Worm (Caenorhabditis elegans): ENCODE data around the gene F13A7.1.
A peak's percentile ranks its signal among the peaks of the same experiment; 100 is the strongest.

F13A7.1 gene

DNA sequence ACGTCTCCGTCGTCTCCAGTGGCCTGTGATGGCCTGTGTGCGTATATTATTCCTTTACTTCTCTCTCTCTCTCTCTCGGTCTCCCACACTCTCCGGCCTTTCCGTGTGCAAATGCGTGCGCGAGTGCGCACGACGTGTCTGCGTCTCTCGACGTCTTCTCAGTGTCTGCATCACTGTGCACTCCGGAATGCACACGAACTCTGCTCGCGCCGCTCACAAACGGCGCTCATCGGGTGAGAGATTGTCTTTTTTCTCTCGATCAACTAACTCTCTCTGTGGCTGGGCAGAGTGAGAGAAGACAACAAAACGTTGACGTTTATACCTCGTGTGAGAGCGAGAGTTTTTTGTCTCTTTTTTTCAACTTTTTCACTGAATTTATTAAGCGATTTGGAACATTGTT, 21.8 kb downstream of the F13A7.1 start (continued):
- peak; percentile 86 for TF ChIP-seq K12H6.12 (tag; optimal IDR thresholded peaks at IDR 0.05)
- peak; percentile 85 for TF ChIP-seq mcd-1 (GFP tag; IDR thresholded peaks at IDR 0.05)
- no peak; the same call in 1 of the 2 replicates for TF ChIP-seq F33H1.4 (GFP tag; IDR thresholded peaks at IDR 0.05)
- TF ChIP-seq snpc-3.4 (tag; optimal IDR thresholded peaks at IDR 0.05), result no peak
- TF ChIP-seq ekl-4 (GFP tag; IDR thresholded peaks at IDR 0.05), result peak; percentile 79; the same call in 1 of the 2 replicates
- TF ChIP-seq hlh-12 (tag; optimal IDR thresholded peaks at IDR 0.05), result no peak
- peak; percentile 99 for TF ChIP-seq zfh-2 (GFP tag; conservative IDR thresholded peaks at IDR 0.05)
- TF ChIP-seq F57C9.4 (tag; optimal IDR thresholded peaks at IDR 0.05), result no peak
- TF ChIP-seq B0019.2 (GFP tag; conservative IDR thresholded peaks at IDR 0.05), result no peak
- TF ChIP-seq Y56A3A.18 (GFP tag; IDR thresholded peaks at IDR 0.05), result peak; percentile 86
- TF ChIP-seq ztf-26 (tag; optimal IDR thresholded peaks at IDR 0.05), result peak; percentile 81
- no peak for TF ChIP-seq tbx-9 (tag; optimal IDR thresholded peaks at IDR 0.05; ENCODE audit: borderline replicate concordance)
- peak; percentile 78; the same call in 1 of the 2 replicates for TF ChIP-seq Y95B8A.8 (GFP tag; IDR thresholded peaks at IDR 0.05)
- no peak for TF ChIP-seq Y67H2A.10 (GFP tag; conservative IDR thresholded peaks at IDR 0.05)
- TF ChIP-seq ceh-79 (tag; optimal IDR thresholded peaks at IDR 0.05), result no peak
- peak; percentile 82 for TF ChIP-seq ceh-27 (GFP tag; optimal IDR thresholded peaks at IDR 0.05)
- no peak for TF ChIP-seq ceh-40 (GFP tag; IDR thresholded peaks at IDR 0.05)
- no peak for TF ChIP-seq efl-1 (GFP tag; optimal IDR thresholded peaks at IDR 0.05)
- no peak for TF ChIP-seq F10E7.11 (tag; optimal IDR thresholded peaks at IDR 0.05)
- peak; percentile 77 for TF ChIP-seq pbrm-1 (GFP tag; IDR thresholded peaks at IDR 0.05)
- no peak for TF ChIP-seq pha-4 (tag; optimal IDR thresholded peaks at IDR 0.05)
- TF ChIP-seq F52B5.7 (tag; optimal IDR thresholded peaks at IDR 0.05), result peak; percentile 80
- no peak for TF ChIP-seq hrde-1 (tag; optimal IDR thresholded peaks at IDR 0.05; ENCODE audit: borderline replicate concordance)
- TF ChIP-seq mel-28 (tag; optimal IDR thresholded peaks at IDR 0.05; ENCODE audit: borderline replicate concordance), result peak; percentile 43
- TF ChIP-seq cebp-2 (GFP tag; IDR thresholded peaks at IDR 0.05), result no peak
- no peak for TF ChIP-seq rpc-1 (optimal IDR thresholded peaks at IDR 0.05)
- no peak for TF ChIP-seq rpc-1 (tag; optimal IDR thresholded peaks at IDR 0.05)
- TF ChIP-seq nhr-80 (tag; optimal IDR thresholded peaks at IDR 0.05), result peak; percentile 82
- no peak for TF ChIP-seq egl-18 (GFP tag; IDR thresholded peaks at IDR 0.05)
- TF ChIP-seq lir-1 (GFP tag; conservative IDR thresholded peaks at IDR 0.05), result peak; percentile 84
- peak; percentile 97 for TF ChIP-seq attf-5 (GFP tag; optimal IDR thresholded peaks at IDR 0.05)
- TF ChIP-seq mes-4 (tag; optimal IDR thresholded peaks at IDR 0.05), result no peak
- TF ChIP-seq Y53F4B.3 (GFP tag; IDR thresholded peaks at IDR 0.05), result no peak
- TF ChIP-seq somi-1 (GFP tag; optimal IDR thresholded peaks at IDR 0.05), result peak; percentile 91
- peak; percentile 41 for TF ChIP-seq sptf-2 (GFP tag; optimal IDR thresholded peaks at IDR 0.05)
- no peak for TF ChIP-seq T07F8.4 (tag; optimal IDR thresholded peaks at IDR 0.05)
- peak; percentile 60 for TF ChIP-seq ZK185.1 (tag; optimal IDR thresholded peaks at IDR 0.05; ENCODE audit: poor library complexity, severe bottlenecking)
- TF ChIP-seq zim-3 (tag; optimal IDR thresholded peaks at IDR 0.05), result peak; percentile 58
- TF ChIP-seq ceh-58 (GFP tag; IDR thresholded peaks at IDR 0.05), result no peak
- peak; percentile 73 for TF ChIP-seq attf-6 (GFP tag; IDR thresholded peaks at IDR 0.05)
- peak; percentile 45; the same call in 1 of the 2 replicates for TF ChIP-seq attf-3 (GFP tag; conservative IDR thresholded peaks at IDR 0.05)
- no peak for TF ChIP-seq F55B11.4 (tag; optimal IDR thresholded peaks at IDR 0.05; ENCODE audit: borderline replicate concordance, insufficient read depth)
- no peak for TF ChIP-seq Y79H2A.3 (GFP tag; conservative IDR thresholded peaks at IDR 0.05)
- TF ChIP-seq F23B12.7 (tag; optimal IDR thresholded peaks at IDR 0.05; ENCODE audit: insufficient read depth), result no peak
- no peak for TF ChIP-seq xnd-1 (tag; optimal IDR thresholded peaks at IDR 0.05)
- TF ChIP-seq C17E4.6 (GFP tag; IDR thresholded peaks at IDR 0.05), result peak; percentile 61; the same call in 1 of the 2 replicates
- TF ChIP-seq Y53G8AR.9 (GFP tag; conservative IDR thresholded peaks at IDR 0.05), result peak; percentile 81
- TF ChIP-seq akir-1 (GFP tag; optimal IDR thresholded peaks at IDR 0.05), result no peak
- TF ChIP-seq aptf-3 (GFP tag; IDR thresholded peaks at IDR 0.05), result no peak
